Fruit fly (Drosophila melanogaster): ENCODE measurements around the gene TORIP.

DNA sequence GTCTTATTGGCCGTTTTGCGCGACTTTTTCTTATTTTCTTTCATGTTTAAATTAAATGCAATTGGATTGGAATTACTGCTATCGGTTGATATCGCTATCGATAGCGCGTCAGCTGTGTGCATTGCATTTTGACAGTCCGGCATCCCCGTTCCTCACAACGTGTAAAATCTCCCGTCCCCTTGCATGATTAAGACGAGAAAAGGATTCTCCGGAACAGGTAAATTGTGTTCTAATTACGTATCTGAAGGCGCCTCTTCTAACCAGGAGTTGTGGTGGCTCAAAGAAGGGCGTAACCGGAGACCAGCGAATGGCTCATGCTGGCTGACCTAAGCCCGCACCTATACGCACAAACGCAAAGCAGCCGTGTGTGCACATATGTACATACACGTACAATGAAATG lies 2.2 kb upstream of the TORIP start, which contains the start of the genes CG14104 and Kap-alpha1:
- no peak for TF ChIP-seq CG8478 (optimal IDR thresholded peaks at IDR 0.05)
- no peak for TF ChIP-seq psq (optimal IDR thresholded peaks at IDR 0.05)
- no peak for TF ChIP-seq pan (optimal IDR thresholded peaks at IDR 0.05)
- TF ChIP-seq Dll (optimal IDR thresholded peaks at IDR 0.05) = no peak
- TF ChIP-seq usp (GFP tag; optimal IDR thresholded peaks at IDR 0.05) = no peak
- no peak for TF ChIP-seq EcR (GFP tag; optimal IDR thresholded peaks at IDR 0.05)

Measured in whole organism.